Worm (Caenorhabditis elegans) whole organism, L2 larva: ENCODE results near the gene wdr-48.

Experiments used
- alr-1 ChIP-seq: fragments of 150-350 bp; optimal IDR thresholded peaks from 2 replicates; lab custom pipeline; 2014; ENCODE audit warnings: missing biosample characterization, missing genetic modification characterization
- ceh-16 ChIP-seq: fragments of 150-350 bp; optimal IDR thresholded peaks from 2 replicates; lab custom pipeline; 2014; ENCODE audit warnings: missing biosample characterization, missing genetic modification characterization
- fos-1 ChIP-seq: fragments of 150-350 bp; optimal IDR thresholded peaks from 2 replicates; lab custom pipeline; 2014; ENCODE audit warnings: missing biosample characterization, missing genetic modification characterization
- lsy-2 ChIP-seq, 2 experiments: fragments of 150-350 bp in 1 of 2; sonication (generic microtip) in 1 of 2; optimal IDR thresholded peaks; 2 replicates each; lab custom pipeline; 2014 to 2017; ENCODE audit warnings: missing biosample characterization in 2 of 2, missing genetic modification characterization in 2 of 2
- mab-5 ChIP-seq: fragments of 150-350 bp; optimal IDR thresholded peaks from 2 replicates; lab custom pipeline; 2014; ENCODE audit warnings: missing biosample characterization, missing genetic modification characterization
- nhr-10 ChIP-seq: sonication (generic microtip); optimal IDR thresholded peaks from 2 replicates; lab custom pipeline; 2017; ENCODE audit warnings: missing biosample characterization, missing genetic modification characterization
- nhr-12 ChIP-seq: fragments of 150-350 bp; optimal IDR thresholded peaks from 2 replicates; lab custom pipeline; 2014; ENCODE audit warnings: missing biosample characterization, missing genetic modification characterization
- nhr-237 ChIP-seq: fragments of 150-350 bp; optimal IDR thresholded peaks from 2 replicates; lab custom pipeline; 2014; ENCODE audit warnings: missing biosample characterization, missing genetic modification characterization
- skn-1 ChIP-seq: sonication (generic microtip); optimal IDR thresholded peaks from 2 replicates; lab custom pipeline; 2017; ENCODE audit warnings: missing biosample characterization, missing genetic modification characterization
- zag-1 ChIP-seq: fragments of 150-350 bp; optimal IDR thresholded peaks from 2 replicates; lab custom pipeline; 2014; ENCODE audit warnings: missing biosample characterization, missing genetic modification characterization
- ztf-11 ChIP-seq: sonication (generic microtip); optimal IDR thresholded peaks from 2 replicates; lab custom pipeline; 2017; ENCODE audit warnings: missing biosample characterization, missing genetic modification characterization

DNA sequence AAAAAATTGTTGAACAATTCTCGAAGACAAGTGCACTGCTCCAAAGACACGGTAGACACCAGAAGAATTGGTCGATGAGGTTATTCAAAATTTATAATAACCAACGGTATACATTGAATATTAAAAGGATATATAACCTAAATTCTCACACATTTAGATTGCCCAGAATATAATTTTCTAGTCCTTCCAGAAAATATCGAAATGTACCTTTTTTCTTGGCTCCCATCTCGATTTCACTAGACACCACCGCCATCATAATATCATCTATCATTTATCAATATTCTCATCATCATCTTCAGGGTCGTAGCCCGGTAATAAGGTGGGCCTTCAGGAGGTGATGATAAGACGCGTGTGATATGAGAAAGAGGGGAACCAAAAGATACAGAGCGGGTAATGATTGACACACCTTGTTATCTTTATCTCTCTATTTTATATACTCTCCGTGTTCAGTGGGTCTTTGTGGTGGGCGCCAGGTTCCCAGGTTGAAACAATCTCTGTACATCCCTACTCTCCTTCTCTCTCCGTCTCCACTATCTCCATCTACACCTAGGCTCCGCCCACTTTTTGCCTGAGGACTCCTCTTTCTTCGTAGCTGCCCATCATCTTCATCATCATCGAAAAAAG is 21.6 kb downstream of the wdr-48 start, which contains the start of gene mab-21:
- no peak for TF ChIP-seq ztf-11 (tag; lab: Kevin White, UChicago)
- no peak for TF ChIP-seq nhr-12 (tag; lab: Kevin White, UChicago)
- TF ChIP-seq zag-1, result no peak
- peak; percentile 12 for TF ChIP-seq fos-1 (tag; lab: Kevin White, UChicago)
- peak in 1 of 2 experiments; percentile 26 for TF ChIP-seq lsy-2 (tag; optimal IDR thresholded peaks at IDR 0.05; lab: Kevin White, UChicago)
- no peak for TF ChIP-seq mab-5 (tag; lab: Kevin White, UChicago)
- no peak for TF ChIP-seq nhr-10 (tag; lab: Kevin White, UChicago)
- no peak for TF ChIP-seq ceh-16 (tag; lab: Kevin White, UChicago)
- TF ChIP-seq skn-1 (tag; lab: Kevin White, UChicago), result no peak
- TF ChIP-seq alr-1 (tag; lab: Kevin White, UChicago), result no peak
- no peak for TF ChIP-seq nhr-237 (tag; lab: Kevin White, UChicago)
